Fruit fly (Drosophila melanogaster) whole organism, embryonic: ENCODE data around the gene CG43163.

Source experiments
- Antp ChIP-seq: fragments of 200-800 bp; sonication (Bioruptor generic); optimal IDR thresholded peaks from 3 replicates; lab custom pipeline; 2016; ENCODE audit warnings: missing biosample characterization, missing genetic modification characterization
- BEAF-32 ChIP-seq: fragments of 200-800 bp; sonication (Bioruptor generic); optimal IDR thresholded peaks from 3 replicates; lab custom pipeline; 2017; ENCODE audit warnings: missing biosample characterization, missing genetic modification characterization, mild to moderate bottlenecking, moderate library complexity, missing genetic modification reagents
- Bteb2 ChIP-seq: fragments of 200-800 bp; sonication (Bioruptor generic); optimal IDR thresholded peaks from 2 replicates; lab custom pipeline; 2016; ENCODE audit warnings: missing biosample characterization, missing genetic modification characterization
- CG10147 ChIP-seq: fragments of 200-800 bp; sonication (Bioruptor generic); optimal IDR thresholded peaks from 2 replicates; lab custom pipeline; 2019; ENCODE audit warnings: missing biosample characterization, mild to moderate bottlenecking, missing genetic modification characterization, moderate library complexity
- CG11093 ChIP-seq: fragments of 200-800 bp; sonication (Bioruptor generic); IDR thresholded peaks from 3 replicates; pipeline ENCODE4 v1.3.6; 2022; ENCODE audit warnings: missing biosample characterization, missing genetic modification characterization
- CG12391 ChIP-seq: fragments of 200-800 bp; sonication (Bioruptor generic); optimal IDR thresholded peaks from 3 replicates; lab custom pipeline; 2018; ENCODE audit warnings: missing biosample characterization, mild to moderate bottlenecking, missing genetic modification characterization, moderate library complexity
- CG12659 ChIP-seq: fragments of 200-800 bp; sonication (Bioruptor generic); optimal IDR thresholded peaks from 3 replicates; lab custom pipeline; 2017; ENCODE audit warnings: mild to moderate bottlenecking, missing biosample characterization, missing genetic modification reagents, missing genetic modification characterization
- CG13424 ChIP-seq: fragments of 200-800 bp; sonication (Bioruptor generic); optimal IDR thresholded peaks from 2 replicates; lab custom pipeline; 2019; ENCODE audit warnings: missing biosample characterization, mild to moderate bottlenecking, missing genetic modification characterization, moderate library complexity
- CG13894 ChIP-seq: fragments of 200-800 bp; sonication (Bioruptor generic); optimal IDR thresholded peaks from 3 replicates; lab custom pipeline; 2018; ENCODE audit warnings: missing biosample characterization, mild to moderate bottlenecking, missing genetic modification characterization, moderate library complexity
- CG14014 ChIP-seq: fragments of 200-800 bp; sonication (Bioruptor generic); IDR thresholded peaks from 2 replicates; pipeline ENCODE4 v1.3.6; 2022; ENCODE audit warnings: missing biosample characterization, missing genetic modification characterization
- CG15073 ChIP-seq: fragments of 200-800 bp; sonication (Bioruptor generic); optimal IDR thresholded peaks from 2 replicates; lab custom pipeline; 2016; ENCODE audit warnings: missing biosample characterization, missing genetic modification characterization
- CG15601 ChIP-seq: fragments of 200-800 bp; sonication (Bioruptor generic); optimal IDR thresholded peaks from 3 replicates; lab custom pipeline; 2019; ENCODE audit warnings: missing biosample characterization, mild to moderate bottlenecking, missing genetic modification characterization, moderate library complexity
- CG16779 ChIP-seq: fragments of 200-800 bp; sonication (Bioruptor generic); IDR thresholded peaks from 2 replicates; pipeline ENCODE4 v1.3.6; 2022; ENCODE audit warnings: missing biosample characterization, missing genetic modification characterization
- CG17361 ChIP-seq: fragments of 200-800 bp; sonication (Bioruptor generic); IDR thresholded peaks from 3 replicates; pipeline ENCODE4 v1.3.6; 2022; ENCODE audit warnings: missing biosample characterization, missing genetic modification characterization
- CG3163 ChIP-seq: fragments of 200-800 bp; sonication (Bioruptor generic); optimal IDR thresholded peaks from 3 replicates; lab custom pipeline; 2016; ENCODE audit warnings: missing biosample characterization, missing genetic modification characterization
- CG3726 ChIP-seq: fragments of 200-800 bp; sonication (Bioruptor generic); IDR thresholded peaks from 3 replicates; pipeline ENCODE4, ENCODE4 v1.3.6; 2022; ENCODE audit warnings: missing biosample characterization, missing genetic modification characterization
- CG4424 ChIP-seq: fragments of 200-800 bp; sonication (Bioruptor generic); optimal IDR thresholded peaks from 3 replicates; lab custom pipeline; 2016; ENCODE audit warnings: missing biosample characterization, missing genetic modification characterization
- CG4617 ChIP-seq: fragments of 200-800 bp; sonication (Bioruptor generic); optimal IDR thresholded peaks from 3 replicates; lab custom pipeline; 2016; ENCODE audit warnings: missing biosample characterization, missing genetic modification characterization, borderline replicate concordance
- CG4707 ChIP-seq: fragments of 200-800 bp; sonication (Bioruptor generic); optimal IDR thresholded peaks from 2 replicates; lab custom pipeline; 2018; ENCODE audit warnings: missing biosample characterization, mild to moderate bottlenecking, missing genetic modification characterization, moderate library complexity
- CG7372 ChIP-seq: fragments of 200-800 bp; sonication (Bioruptor generic); IDR thresholded peaks from 2 replicates; pipeline ENCODE4 v1.3.6; 2022; ENCODE audit warnings: missing biosample characterization, missing genetic modification characterization
- CG7745 ChIP-seq: fragments of 200-800 bp; sonication (Bioruptor generic); optimal IDR thresholded peaks from 2 replicates; lab custom pipeline; 2018; ENCODE audit warnings: missing biosample characterization, mild to moderate bottlenecking, missing genetic modification characterization, moderate library complexity
- Camta ChIP-seq: fragments of 200-800 bp; sonication (Bioruptor generic); optimal IDR thresholded peaks from 2 replicates; lab custom pipeline; 2016; ENCODE audit warnings: missing biosample characterization, missing genetic modification characterization
- HHEX ChIP-seq: fragments of 200-800 bp; sonication (Bioruptor generic); optimal IDR thresholded peaks from 3 replicates; lab custom pipeline; 2017; ENCODE audit warnings: missing biosample characterization, mild to moderate bottlenecking, missing genetic modification characterization, missing genetic modification reagents
- Neu2 ChIP-seq: fragments of 200-800 bp; sonication (Bioruptor generic); optimal IDR thresholded peaks from 3 replicates; lab custom pipeline; 2016; ENCODE audit warnings: missing biosample characterization, missing genetic modification characterization, borderline replicate concordance
- Side ChIP-seq: fragments of 200-800 bp; sonication (Bioruptor generic); optimal IDR thresholded peaks from 2 replicates; lab custom pipeline; 2016; ENCODE audit warnings: missing biosample characterization, missing genetic modification characterization
- Sin3A ChIP-seq: fragments of >200 bp; optimal IDR thresholded peaks from 2 replicates; lab custom pipeline; 2018
- amos ChIP-seq: fragments of 200-800 bp; sonication (Bioruptor generic); IDR thresholded peaks from 2 replicates; pipeline ENCODE4 v1.3.6; 2022; ENCODE audit warnings: missing biosample characterization, missing genetic modification characterization; ENCODE audit not compliant: partially characterized antibody
- ara ChIP-seq: fragments of 200-800 bp; sonication (Bioruptor generic); IDR thresholded peaks from 2 replicates; pipeline ENCODE4 v1.3.6; 2022; ENCODE audit warnings: missing biosample characterization, missing genetic modification characterization
- cas ChIP-seq: fragments of 200-800 bp; sonication (Bioruptor generic); IDR thresholded peaks from 2 replicates; pipeline ENCODE4 v1.3.6; 2022; ENCODE audit warnings: missing biosample characterization, missing genetic modification characterization
- dmrt11E ChIP-seq: fragments of 200-800 bp; sonication (Bioruptor generic); optimal IDR thresholded peaks from 3 replicates; lab custom pipeline; 2018; ENCODE audit warnings: missing biosample characterization, mild to moderate bottlenecking, missing genetic modification characterization, moderate library complexity
- dpn ChIP-seq, 2 experiments: fragments of 200-800 bp; sonication (Bioruptor generic); optimal IDR thresholded peaks; 3 replicates each; lab custom pipeline; 2016; ENCODE audit warnings: missing biosample characterization in 2 of 2, missing genetic modification characterization in 2 of 2
- hb ChIP-seq: fragments of 200-800 bp; sonication (Bioruptor generic); IDR thresholded peaks from 3 replicates; pipeline ENCODE4 v1.3.6; 2022; ENCODE audit warnings: missing biosample characterization, missing genetic modification characterization; ENCODE audit not compliant: partially characterized antibody
- inv ChIP-seq: fragments of 200-800 bp; sonication (Bioruptor generic); IDR thresholded peaks from 2 replicates; pipeline ENCODE4 v1.3.6; 2022; ENCODE audit warnings: missing biosample characterization, missing genetic modification characterization; ENCODE audit not compliant: partially characterized antibody
- ken ChIP-seq: fragments of 200-800 bp; sonication (Bioruptor generic); IDR thresholded peaks from 3 replicates; pipeline ENCODE4 v1.3.6; 2022; ENCODE audit warnings: missing biosample characterization, missing genetic modification characterization
- lbe ChIP-seq: fragments of 200-800 bp; sonication (Bioruptor generic); optimal IDR thresholded peaks from 2 replicates; lab custom pipeline; 2016; ENCODE audit warnings: missing biosample characterization, mild to moderate bottlenecking, missing genetic modification characterization
- lilli ChIP-seq: fragments of 200-800 bp; sonication (Bioruptor generic); optimal IDR thresholded peaks from 3 replicates; lab custom pipeline; 2016; ENCODE audit warnings: missing biosample characterization, missing genetic modification characterization
- lmd ChIP-seq: fragments of 200-800 bp; sonication (Bioruptor generic); IDR thresholded peaks from 2 replicates; pipeline ENCODE4 v1.3.6; 2022; ENCODE audit warnings: missing biosample characterization, missing genetic modification characterization
- onecut ChIP-seq: fragments of 200-800 bp; sonication (Bioruptor generic); IDR thresholded peaks from 2 replicates; pipeline ENCODE4 v1.3.6; 2022; ENCODE audit warnings: missing biosample characterization, missing genetic modification characterization
- pb ChIP-seq: fragments of 200-800 bp; sonication (Bioruptor generic); optimal IDR thresholded peaks from 3 replicates; lab custom pipeline; 2016; ENCODE audit warnings: missing biosample characterization, missing genetic modification characterization
- pum ChIP-seq: fragments of 200-800 bp; sonication (Bioruptor generic); optimal IDR thresholded peaks from 2 replicates; lab custom pipeline; 2016; ENCODE audit warnings: missing biosample characterization, missing genetic modification characterization
- ranshi ChIP-seq: fragments of 200-800 bp; sonication (Bioruptor generic); IDR thresholded peaks from 2 replicates; pipeline ENCODE4 v1.3.6; 2022; ENCODE audit warnings: missing biosample characterization, missing genetic modification characterization
- repo ChIP-seq: fragments of 200-800 bp; sonication (Bioruptor generic); optimal IDR thresholded peaks from 2 replicates; lab custom pipeline; 2016; ENCODE audit warnings: missing biosample characterization, missing genetic modification characterization
- run ChIP-seq: fragments of 200-800 bp; sonication (Bioruptor generic); optimal IDR thresholded peaks from 3 replicates; lab custom pipeline; 2018; ENCODE audit warnings: missing biosample characterization, mild to moderate bottlenecking, missing genetic modification characterization
- scrt ChIP-seq: fragments of 200-800 bp; sonication (Bioruptor generic); optimal IDR thresholded peaks from 2 replicates; lab custom pipeline; 2018; ENCODE audit warnings: missing biosample characterization, mild to moderate bottlenecking, missing genetic modification characterization, moderate library complexity
- seq ChIP-seq: fragments of 200-800 bp; sonication (Bioruptor generic); IDR thresholded peaks from 2 replicates; pipeline ENCODE4 v1.3.6; 2022; ENCODE audit warnings: missing biosample characterization, missing genetic modification characterization
- sisA ChIP-seq: fragments of 200-800 bp; sonication (Bioruptor generic); IDR thresholded peaks from 2 replicates; pipeline ENCODE4 v1.3.6; 2022; ENCODE audit warnings: missing biosample characterization, missing genetic modification characterization
- twi ChIP-seq: fragments of 200-800 bp; optimal IDR thresholded peaks from 2 replicates; lab custom pipeline; 2019; ENCODE audit warnings: missing biosample characterization, mild to moderate bottlenecking, missing genetic modification characterization, moderate library complexity
- tx ChIP-seq: fragments of 200-800 bp; sonication (Bioruptor generic); optimal IDR thresholded peaks from 2 replicates; lab custom pipeline; 2016; ENCODE audit warnings: missing biosample characterization, missing genetic modification characterization
- unc-4 ChIP-seq: fragments of 200-800 bp; sonication (Bioruptor generic); IDR thresholded peaks from 2 replicates; pipeline ENCODE4 v1.3.6; 2022; ENCODE audit warnings: missing biosample characterization, missing genetic modification characterization; ENCODE audit not compliant: partially characterized antibody

Gene CG43163

DNA sequence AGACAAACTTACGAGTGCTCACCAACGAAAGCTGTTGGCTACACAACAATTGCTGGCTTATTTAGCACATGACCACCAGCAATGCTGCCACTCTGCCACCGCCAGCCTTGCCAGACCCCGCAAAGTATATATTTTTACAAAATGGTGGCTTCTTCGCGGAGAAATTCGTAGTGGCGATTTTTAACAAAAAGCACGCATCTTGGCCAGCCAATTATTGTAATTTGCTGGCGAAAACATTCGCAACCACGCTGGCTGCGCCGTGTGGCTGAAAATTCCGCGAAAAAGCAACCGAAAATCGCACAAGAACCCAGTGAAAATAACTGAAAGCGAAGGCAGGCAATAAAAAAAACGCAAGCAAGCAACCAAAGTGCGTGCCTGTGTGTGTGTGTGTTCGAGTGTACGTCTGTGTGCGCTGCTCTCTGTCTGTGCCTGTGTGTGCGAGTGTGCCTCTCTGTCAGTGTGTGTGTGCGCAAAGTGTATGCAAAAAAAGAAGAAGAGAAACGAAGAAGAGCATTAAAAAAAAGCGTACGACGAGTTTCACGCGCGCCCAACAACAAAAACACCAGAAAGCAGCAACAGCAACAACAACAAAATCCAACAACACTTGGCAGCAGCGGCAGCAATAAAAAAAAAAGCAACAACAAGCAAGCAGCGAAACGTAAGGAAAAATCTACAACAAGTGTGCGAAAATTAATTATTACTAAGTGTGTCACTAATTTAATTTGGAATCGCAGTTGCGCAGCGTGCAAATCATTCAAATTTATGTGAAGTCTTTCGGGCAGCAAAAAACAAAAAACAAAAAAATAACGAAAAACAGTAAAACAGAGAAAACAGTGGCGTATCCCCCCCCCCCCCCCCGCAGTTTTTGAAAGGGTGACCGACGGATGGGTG lies 56.9 kb downstream of the CG43163 start, which contains the start of gene Gug (continued):
- TF ChIP-seq hb (GFP tag; lab: Robert Waterston, UW) (no peak), CG17361 (GFP tag; lab: Robert Waterston, UW) (no peak), repo (GFP tag; lab: Kevin White, UChicago) (peak; percentile 20), seq (no peak), CG13424 (tag; lab: Kevin White, UChicago) (no peak), sisA (GFP tag; lab: Robert Waterston, UW) (peak; percentile 22; the same call in 1 of the 2 replicates), CG15073 (GFP tag; lab: Kevin White, UChicago) (no peak), ara (0 out of 2 replicates have a peak, but pooled peaks have one; percentile 40), Side (GFP tag; lab: Kevin White, UChicago) (no peak), tx (GFP tag; lab: Kevin White, UChicago) (no peak), lilli (GFP tag; lab: Kevin White, UChicago) (no peak), CG14014 (GFP tag; lab: Robert Waterston, UW) (no peak), CG12391 (tag; lab: Kevin White, UChicago) (no peak), CG4707 (no peak), CG10147 (GFP tag; lab: Kevin White, UChicago) (no peak), CG12659 (GFP tag; lab: Kevin White, UChicago) (peak; percentile 89), pum (no peak), CG7372 (GFP tag; lab: Robert Waterston, UW) (no peak), Antp (no peak), cas (no peak), onecut (GFP tag; lab: Robert Waterston, UW) (no peak), CG3163 (GFP tag; lab: Kevin White, UChicago) (peak; percentile 67), BEAF-32 (GFP tag; lab: Kevin White, UChicago) (no peak), Neu2 (no peak), CG16779 (GFP tag; lab: Robert Waterston, UW) (no peak), ken (peak; percentile 57; the same call in 1 of the 3 replicates), lbe (GFP tag; lab: Kevin White, UChicago) (no peak), CG13894 (peak; percentile 30), lmd (GFP tag; lab: Robert Waterston, UW) (peak; percentile 19; the same call in 1 of the 2 replicates), Bteb2 (GFP tag; lab: Kevin White, UChicago) (no peak), scrt (GFP tag; lab: Kevin White, UChicago) (no peak), CG4617 (GFP tag; lab: Kevin White, UChicago) (peak; percentile 51), unc-4 (GFP tag; lab: Robert Waterston, UW) (no peak), inv (no peak), dmrt11E (tag; lab: Kevin White, UChicago) (no peak), dpn (GFP tag; optimal IDR thresholded peaks at IDR 0.05; lab: Kevin White, UChicago) (no peak), Camta (GFP tag; lab: Kevin White, UChicago) (no peak), HHEX (GFP tag; lab: Kevin White, UChicago) (no peak), twi (tag; lab: Kevin White, UChicago) (no peak), CG7745 (no peak), CG4424 (GFP tag; lab: Kevin White, UChicago) (no peak), run (tag; lab: Kevin White, UChicago) (no peak), pb (no peak), amos (peak; percentile 13), CG11093 (GFP tag; lab: Robert Waterston, UW) (no peak), ranshi (GFP tag; lab: Robert Waterston, UW) (peak; percentile 39; the same call in 1 of the 2 replicates), CG3726 (GFP tag; lab: Robert Waterston, UW) (no peak), Sin3A (peak; percentile 59), CG15601 (tag; lab: Kevin White, UChicago) (no peak)
